Fruit fly (Drosophila melanogaster): ENCODE data around the gene comm3.

The comm3 gene

dm6 chr3L:15625676-15626414, 21.7 kb downstream of the comm3 start (continued):
- TF ChIP-seq tx (GFP tag; optimal IDR thresholded peaks at IDR 0.05) (no peak), klu (GFP tag; IDR thresholded peaks at IDR 0.05) (no peak; the same call in 1 of the 2 replicates), onecut (GFP tag; IDR thresholded peaks at IDR 0.05) (peak; percentile 45), amos (GFP tag; IDR thresholded peaks at IDR 0.05; ENCODE audit: partially characterized antibody) (no peak), mam (GFP tag; optimal IDR thresholded peaks at IDR 0.05) (peak; percentile 55), CG7745 (tag; optimal IDR thresholded peaks at IDR 0.05) (no peak), CG1024 (GFP tag; IDR thresholded peaks at IDR 0.05) (peak; percentile 57; the same call in 1 of the 2 replicates), CG3163 (GFP tag; optimal IDR thresholded peaks at IDR 0.05) (peak; percentile 29), jumu (GFP tag; optimal IDR thresholded peaks at IDR 0.05) (peak; percentile 33), CG18476 (GFP tag; optimal IDR thresholded peaks at IDR 0.05) (peak; percentile 76), CG13775 (GFP tag; optimal IDR thresholded peaks at IDR 0.05) (peak; percentile 89), al (GFP tag; IDR thresholded peaks at IDR 0.05) (peak; percentile 88), YL-1 (GFP tag; optimal IDR thresholded peaks at IDR 0.05) (peak; percentile 66), dmrt11E (tag; optimal IDR thresholded peaks at IDR 0.05) (peak; percentile 69), scrt (GFP tag; optimal IDR thresholded peaks at IDR 0.05) (peak; percentile 78), zfh2 (GFP tag; optimal IDR thresholded peaks at IDR 0.05) (peak; percentile 15), CG15601 (tag; optimal IDR thresholded peaks at IDR 0.05) (peak; percentile 91)

dm6 chr3L:15624944-15625610, 22.5 kb downstream of the comm3 start:
- TF ChIP-seq gce (GFP tag; IDR thresholded peaks at IDR 0.05) (no peak), Fer1 (GFP tag; optimal IDR thresholded peaks at IDR 0.05) (no peak), Mrtf (GFP tag; IDR thresholded peaks at IDR 0.05) (no peak), sd (tag; optimal IDR thresholded peaks at IDR 0.05) (no peak), bowl (GFP tag; IDR thresholded peaks at IDR 0.05) (0 out of 2 replicates have a peak, but pooled peaks have one; percentile 16), sens (GFP tag) (peak; percentile 68), Adf1 (GFP tag; IDR thresholded peaks at IDR 0.05) (peak; percentile 66), onecut (GFP tag; IDR thresholded peaks at IDR 0.05) (no peak), luna (GFP tag; optimal IDR thresholded peaks at IDR 0.05) (no peak), sima (GFP tag; optimal IDR thresholded peaks at IDR 0.05) (no peak), Med (GFP tag) (peak; percentile 60), Blimp-1 (GFP tag; optimal IDR thresholded peaks at IDR 0.05) (no peak), Trl (optimal IDR thresholded peaks at IDR 0.05) (peak; percentile 65 to 82), Trl (GFP tag; optimal IDR thresholded peaks at IDR 0.05) (no peak), chinmo (GFP tag; IDR thresholded peaks at IDR 0.05; ENCODE audit: partially characterized antibody) (peak; percentile 93), ato (GFP tag; IDR thresholded peaks at IDR 0.05; ENCODE audit: partially characterized antibody) (no peak), wdn (GFP tag; IDR thresholded peaks at IDR 0.05) (0 out of 2 replicates have a peak, but pooled peaks have one; percentile 19), CG7372 (GFP tag; IDR thresholded peaks at IDR 0.05) (peak; percentile 98), unc-4 (GFP tag; IDR thresholded peaks at IDR 0.05; ENCODE audit: partially characterized antibody) (no peak), Ravus (GFP tag; IDR thresholded peaks at IDR 0.05) (no peak), CG12104 (GFP tag; optimal IDR thresholded peaks at IDR 0.05) (no peak), zfh2 (GFP tag; optimal IDR thresholded peaks at IDR 0.05) (no peak), Drgx (GFP tag; IDR thresholded peaks at IDR 0.05) (0 out of 2 replicates have a peak, but pooled peaks have one; percentile 5), Nf-YA (GFP tag; IDR thresholded peaks at IDR 0.05) (no peak), CG5245 (GFP tag; optimal IDR thresholded peaks at IDR 0.05) (no peak), cwo (GFP tag; optimal IDR thresholded peaks at IDR 0.05) (no peak), lbe (GFP tag; optimal IDR thresholded peaks at IDR 0.05) (no peak), CG8944 (GFP tag; optimal IDR thresholded peaks at IDR 0.05) (no peak), HLH3B (GFP tag; IDR thresholded peaks at IDR 0.05) (no peak), HmgD (GFP tag; optimal IDR thresholded peaks at IDR 0.05) (no peak), CG17912 (GFP tag; optimal IDR thresholded peaks at IDR 0.05) (no peak), cg (GFP tag; optimal IDR thresholded peaks at IDR 0.05) (peak; percentile 67), dmrt99B (tag; optimal IDR thresholded peaks at IDR 0.05) (no peak)
